Fruit fly (Drosophila melanogaster) whole organism, pupa: Measurements from ENCODE around the gene Cyp312a1.

ENCODE experiments used
- CG10348 ChIP-seq: fragments of 200-800 bp; sonication (Bioruptor generic); IDR thresholded peaks from 2 replicates; pipeline ENCODE4 v1.3.6; 2022; ENCODE audit warnings: missing biosample characterization, missing genetic modification characterization
- CG12605 ChIP-seq: fragments of 200-800 bp; sonication (Bioruptor generic); IDR thresholded peaks from 2 replicates; pipeline ENCODE4 v1.3.6; 2022; ENCODE audit warnings: missing biosample characterization, missing genetic modification characterization
- CG32121 ChIP-seq: fragments of 200-800 bp; sonication (Bioruptor generic); IDR thresholded peaks from 2 replicates; pipeline ENCODE4 v1.3.6; 2022; ENCODE audit warnings: missing biosample characterization, missing genetic modification characterization
- CG8159 ChIP-seq: fragments of 200-800 bp; sonication (Bioruptor generic); optimal IDR thresholded peaks from 3 replicates; lab custom pipeline; 2018; ENCODE audit warnings: missing biosample characterization, mild to moderate bottlenecking, missing genetic modification characterization, moderate library complexity
- Pif1B ChIP-seq: fragments of 200-800 bp; sonication (Bioruptor generic); optimal IDR thresholded peaks from 3 replicates; lab custom pipeline; 2016; ENCODE audit warnings: missing biosample characterization, missing genetic modification characterization
- fd96Ca ChIP-seq: fragments of 200-800 bp; sonication (Bioruptor generic); IDR thresholded peaks from 3 replicates; pipeline ENCODE4 v1.3.6; 2022; ENCODE audit warnings: missing biosample characterization, missing genetic modification characterization
- gl ChIP-seq: fragments of 200-800 bp; sonication (Bioruptor generic); optimal IDR thresholded peaks from 2 replicates; lab custom pipeline; 2018; ENCODE audit warnings: missing biosample characterization, mild to moderate bottlenecking, missing genetic modification characterization
- rn ChIP-seq: fragments of 200-800 bp; sonication (Bioruptor generic); IDR thresholded peaks from 2 replicates; pipeline ENCODE4 v1.3.6; 2022; ENCODE audit warnings: missing biosample characterization, missing genetic modification characterization

DNA sequence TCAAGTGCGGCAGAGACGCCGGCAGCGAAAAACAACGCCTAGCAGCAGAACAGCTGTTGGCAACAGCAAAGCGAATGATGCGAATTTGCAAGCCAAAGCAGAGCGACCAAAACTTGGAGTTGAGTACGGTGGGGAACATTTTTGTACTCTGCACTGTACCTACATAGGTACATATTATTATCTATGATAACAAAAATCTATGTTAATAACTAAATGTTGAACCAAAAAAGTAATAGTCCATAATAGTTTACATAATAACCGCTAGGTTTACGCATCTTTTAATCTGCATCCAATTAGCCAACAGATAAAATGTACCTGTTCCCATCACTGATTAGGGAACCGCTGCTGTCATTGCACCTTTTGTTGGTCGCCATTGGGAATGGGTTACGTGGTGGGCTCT is 49.4 kb upstream of the Cyp312a1 start:
- TF ChIP-seq CG32121 (no peak), CG10348 (GFP tag; lab: Robert Waterston, UW) (no peak), fd96Ca (GFP tag; lab: Robert Waterston, UW) (no peak), Pif1B (GFP tag; lab: Kevin White, UChicago) (no peak), rn (no peak), CG8159 (no peak), CG12605 (GFP tag; lab: Robert Waterston, UW) (no peak), gl (no peak)
